Fruit fly (Drosophila melanogaster): ENCODE results near the gene CG8927.

Gene CG8927

DNA sequence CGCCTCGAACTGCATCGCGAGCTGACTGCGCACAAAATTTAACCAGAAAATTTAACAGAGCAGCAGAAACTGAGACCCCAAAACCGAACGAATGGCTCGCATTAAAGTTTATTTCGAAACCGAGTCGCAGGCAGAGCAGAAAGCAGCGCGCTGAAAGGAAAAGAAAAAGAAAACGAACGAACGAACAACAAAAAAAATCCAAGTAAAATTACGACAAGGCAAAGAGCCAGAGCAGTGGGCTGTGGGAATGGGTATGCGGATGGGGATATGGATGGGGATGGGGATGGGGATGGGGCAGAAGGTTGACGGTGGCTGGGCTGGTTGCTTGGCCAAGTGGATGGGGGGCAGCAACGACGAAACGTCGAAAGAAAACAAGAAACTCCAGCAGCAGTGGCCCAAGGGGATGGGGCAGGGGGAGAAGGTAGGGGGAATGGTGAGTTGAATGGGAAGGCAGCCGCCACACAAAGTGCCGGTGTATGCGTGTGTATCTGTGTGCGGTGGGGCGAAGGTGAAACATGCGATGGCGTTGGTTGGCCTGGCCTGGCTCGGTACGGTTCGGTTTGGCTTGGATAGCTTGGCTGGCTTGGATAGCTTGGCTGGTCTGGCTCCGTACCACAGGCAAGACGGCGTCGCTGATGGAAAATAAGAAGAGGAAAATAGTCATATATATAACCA, 27.4 kb downstream of the CG8927 start (continued):
- no peak for TF ChIP-seq CG6654 (GFP tag; optimal IDR thresholded peaks at IDR 0.05)
- no peak for TF ChIP-seq CG4707 (GFP tag; optimal IDR thresholded peaks at IDR 0.05)
- no peak for TF ChIP-seq Lpt (GFP tag; optimal IDR thresholded peaks at IDR 0.05)
- peak; percentile 7; the same call in 1 of the 3 replicates for TF ChIP-seq Opbp (GFP tag; IDR thresholded peaks at IDR 0.05; ENCODE audit: partially characterized antibody)
- TF ChIP-seq schlank (tag; optimal IDR thresholded peaks at IDR 0.05): peak; percentile 1
- no peak for TF ChIP-seq phol (tag; optimal IDR thresholded peaks at IDR 0.05)
- TF ChIP-seq sc (optimal IDR thresholded peaks at IDR 0.05): no peak
- TF ChIP-seq sc (GFP tag; optimal IDR thresholded peaks at IDR 0.05): no peak
- no peak for TF ChIP-seq CG17912 (GFP tag; optimal IDR thresholded peaks at IDR 0.05)
- TF ChIP-seq oc (tag; optimal IDR thresholded peaks at IDR 0.05): no peak
- TF ChIP-seq wek (GFP tag; optimal IDR thresholded peaks at IDR 0.05): peak; percentile 3
- TF ChIP-seq CG11247 (GFP tag; IDR thresholded peaks at IDR 0.05): no peak
- TF ChIP-seq Xbp1 (GFP tag; optimal IDR thresholded peaks at IDR 0.05): no peak
- TF ChIP-seq br (optimal IDR thresholded peaks at IDR 0.05): no peak
- peak; percentile 90 for TF ChIP-seq Drgx (GFP tag; IDR thresholded peaks at IDR 0.05)
- TF ChIP-seq CG12155 (GFP tag; optimal IDR thresholded peaks at IDR 0.05): peak; percentile 3
- no peak for TF ChIP-seq eyg (GFP tag; optimal IDR thresholded peaks at IDR 0.05)
- peak; percentile 59 for TF ChIP-seq HLHmδ (GFP tag; optimal IDR thresholded peaks at IDR 0.05)
- TF ChIP-seq CG34422 (GFP tag; IDR thresholded peaks at IDR 0.05): 0 out of 3 replicates have a peak, but pooled peaks have one; percentile 25
- peak; percentile 96 for TF ChIP-seq CG6175 (GFP tag; IDR thresholded peaks at IDR 0.05)
- peak; percentile 98 for TF ChIP-seq nom (GFP tag; optimal IDR thresholded peaks at IDR 0.05)
- TF ChIP-seq onecut (GFP tag; IDR thresholded peaks at IDR 0.05): no peak
- peak; percentile 69 for TF ChIP-seq B-H2 (GFP tag; optimal IDR thresholded peaks at IDR 0.05)
- no peak for TF ChIP-seq H2.0 (GFP tag; IDR thresholded peaks at IDR 0.05)
- TF ChIP-seq CG4730 (GFP tag; IDR thresholded peaks at IDR 0.05): no peak
- TF ChIP-seq H15 (GFP tag; IDR thresholded peaks at IDR 0.05): no peak
- TF ChIP-seq Six4 (GFP tag; optimal IDR thresholded peaks at IDR 0.05): no peak
- TF ChIP-seq pros (GFP tag; optimal IDR thresholded peaks at IDR 0.05): peak; percentile 88
- peak; percentile 5; the same call in 1 of the 2 replicates for TF ChIP-seq CG14441 (GFP tag; IDR thresholded peaks at IDR 0.05)
- no peak for TF ChIP-seq CG10979 (tag; optimal IDR thresholded peaks at IDR 0.05)
- TF ChIP-seq Spps (tag; optimal IDR thresholded peaks at IDR 0.05): no peak
- TF ChIP-seq CG6791 (GFP tag; IDR thresholded peaks at IDR 0.05; ENCODE audit: partially characterized antibody): no peak
- no peak for TF ChIP-seq Asciz (GFP tag; optimal IDR thresholded peaks at IDR 0.05)
- TF ChIP-seq CG12219 (GFP tag; optimal IDR thresholded peaks at IDR 0.05): no peak
- TF ChIP-seq CG4854 (GFP tag; optimal IDR thresholded peaks at IDR 0.05): no peak
- TF ChIP-seq CG3726 (GFP tag; IDR thresholded peaks at IDR 0.05): no peak
- TF ChIP-seq CG17385 (GFP tag; optimal IDR thresholded peaks at IDR 0.05): no peak
- TF ChIP-seq NC2α (GFP tag; optimal IDR thresholded peaks at IDR 0.05): no peak
- peak; percentile 14 for TF ChIP-seq gem (tag; optimal IDR thresholded peaks at IDR 0.05)
- TF ChIP-seq HLH4C (GFP tag; IDR thresholded peaks at IDR 0.05; ENCODE audit: partially characterized antibody): 0 out of 3 replicates have a peak, but pooled peaks have one; percentile 11
- TF ChIP-seq CG31224 (GFP tag; IDR thresholded peaks at IDR 0.05): peak; percentile 91
- TF ChIP-seq CG16779 (GFP tag; IDR thresholded peaks at IDR 0.05): peak; percentile 67; the same call in 1 of the 2 replicates
